Worm (Caenorhabditis elegans) whole organism, young adult: ENCODE measurements around the gene lrx-1.

Experiments used
- B0336.3 ChIP-seq: fragments of 200-800 bp; sonication (Bioruptor generic); IDR thresholded peaks from 2 replicates; pipeline ENCODE4 v1.3.6; 2022; ENCODE audit warnings: missing genetic modification characterization, missing compliant biosample characterization
- C06A6.2 ChIP-seq: fragments of 200-800 bp; sonication (Bioruptor generic); conservative IDR thresholded peaks from 2 replicates; pipeline ENCODE4 v1.3.6; 2022; ENCODE audit warnings: missing genetic modification characterization, missing compliant biosample characterization
- C17E4.6 ChIP-seq: fragments of 200-800 bp; sonication (Bioruptor generic); IDR thresholded peaks from 2 replicates; pipeline ENCODE4 v1.3.6; 2022; ENCODE audit warnings: missing genetic modification reagents, missing genetic modification characterization, missing compliant biosample characterization
- D2030.7 ChIP-seq: fragments of 200-800 bp; sonication (Bioruptor generic); IDR thresholded peaks from 2 replicates; pipeline ENCODE4 v1.3.6; 2022; ENCODE audit warnings: missing genetic modification reagents, missing genetic modification characterization, missing compliant biosample characterization
- F22D6.2 ChIP-seq: sonication (generic microtip); optimal IDR thresholded peaks from 2 replicates; lab custom pipeline; 2016; ENCODE audit warnings: mild to moderate bottlenecking, missing genetic modification characterization, missing compliant biosample characterization
- F37B4.10 ChIP-seq: fragments of 200-800 bp; sonication (Bioruptor generic); IDR thresholded peaks from 2 replicates; pipeline ENCODE4 v1.3.6; 2022; ENCODE audit warnings: missing genetic modification characterization, missing compliant biosample characterization
- F39B2.1 ChIP-seq: fragments of 200-800 bp; sonication (Bioruptor generic); IDR thresholded peaks from 2 replicates; pipeline ENCODE4 v1.3.6; 2022; ENCODE audit warnings: missing genetic modification reagents, missing genetic modification characterization, missing compliant biosample characterization
- F49E8.2 ChIP-seq: sonication (generic microtip); optimal IDR thresholded peaks from 3 replicates; lab custom pipeline; 2017; ENCODE audit warnings: missing genetic modification characterization, mild to moderate bottlenecking, missing compliant biosample characterization, antibody characterized with exemption, moderate library complexity; ENCODE audit not compliant: insufficient read depth
- K11D2.4 ChIP-seq: fragments of 200-800 bp; sonication (Bioruptor generic); IDR thresholded peaks from 2 replicates; pipeline ENCODE4 v1.3.6; 2022; ENCODE audit warnings: missing genetic modification reagents, missing genetic modification characterization, missing compliant biosample characterization
- Y53F4B.3 ChIP-seq: fragments of 200-800 bp; sonication (Bioruptor generic); IDR thresholded peaks from 2 replicates; pipeline ENCODE4 v1.3.6; 2022; ENCODE audit warnings: missing genetic modification reagents, missing genetic modification characterization, missing compliant biosample characterization
- Y53G8AR.9 ChIP-seq: fragments of 200-800 bp; sonication (Bioruptor generic); conservative IDR thresholded peaks from 2 replicates; pipeline ENCODE4 v1.3.6; 2022; ENCODE audit warnings: missing genetic modification reagents, missing genetic modification characterization, missing compliant biosample characterization
- Y56A3A.18 ChIP-seq: fragments of 200-800 bp; sonication (Bioruptor generic); IDR thresholded peaks from 2 replicates; pipeline ENCODE4 v1.3.6; 2022; ENCODE audit warnings: missing genetic modification reagents, missing genetic modification characterization, missing compliant biosample characterization
- Y79H2A.3 ChIP-seq: fragments of 200-800 bp; sonication (Bioruptor generic); conservative IDR thresholded peaks from 2 replicates; pipeline ENCODE4 v1.3.6; 2022; ENCODE audit warnings: missing genetic modification reagents, missing genetic modification characterization, missing compliant biosample characterization
- attf-3 ChIP-seq: fragments of 200-800 bp; sonication (Bioruptor generic); conservative IDR thresholded peaks from 2 replicates; pipeline ENCODE4 v1.3.6; 2022; ENCODE audit warnings: missing genetic modification reagents, missing genetic modification characterization, missing compliant biosample characterization
- attf-5 ChIP-seq: fragments of 200-800 bp; sonication (Bioruptor generic); optimal IDR thresholded peaks from 2 replicates; lab custom pipeline; 2018; ENCODE audit warnings: mild to moderate bottlenecking, missing genetic modification characterization, missing compliant biosample characterization
- bed-1 ChIP-seq: fragments of 200-800 bp; sonication (Bioruptor generic); IDR thresholded peaks from 2 replicates; pipeline ENCODE4 v1.3.6; 2022; ENCODE audit warnings: missing genetic modification reagents, missing genetic modification characterization, missing compliant biosample characterization
- ceh-100 ChIP-seq: fragments of 200-800 bp; sonication (Bioruptor generic); IDR thresholded peaks from 2 replicates; pipeline ENCODE4 v1.3.6; 2022; ENCODE audit warnings: missing genetic modification reagents, missing genetic modification characterization, missing compliant biosample characterization
- ceh-27 ChIP-seq: fragments of 200-800 bp; sonication (Bioruptor generic); optimal IDR thresholded peaks from 2 replicates; lab custom pipeline; 2018; ENCODE audit warnings: mild to moderate bottlenecking, missing genetic modification characterization, moderate library complexity, missing compliant biosample characterization
- ceh-40 ChIP-seq: fragments of 200-800 bp; sonication (Bioruptor generic); IDR thresholded peaks from 2 replicates; pipeline ENCODE4 v1.3.6; 2022; ENCODE audit warnings: missing genetic modification characterization, missing compliant biosample characterization
- die-1 ChIP-seq: sonication (generic microtip); optimal IDR thresholded peaks from 2 replicates; lab custom pipeline; 2016; ENCODE audit warnings: missing genotype, mild to moderate bottlenecking, missing genetic modification characterization, missing compliant biosample characterization
- dpl-1 ChIP-seq: fragments of 150-350 bp; optimal IDR thresholded peaks from 2 replicates; lab custom pipeline; 2014; ENCODE audit warnings: missing biosample characterization, missing genetic modification reagents, missing genetic modification characterization
- fkh-3 ChIP-seq: sonication (generic microtip); optimal IDR thresholded peaks from 2 replicates; lab custom pipeline; 2016; ENCODE audit warnings: mild to moderate bottlenecking, missing genetic modification characterization, missing compliant biosample characterization
- him-1 ChIP-seq: sonication (generic microtip); optimal IDR thresholded peaks from 2 replicates; lab custom pipeline; 2016; ENCODE audit warnings: missing genotype, missing genetic modification reagents, missing genetic modification characterization, missing compliant biosample characterization
- hmg-1.2 ChIP-seq: fragments of 200-800 bp; sonication (Bioruptor generic); IDR thresholded peaks from 2 replicates; pipeline ENCODE4 v1.3.6; 2022; ENCODE audit warnings: missing genetic modification reagents, missing genetic modification characterization, missing compliant biosample characterization
- hmg-20 ChIP-seq: fragments of 200-800 bp; sonication (Bioruptor generic); IDR thresholded peaks from 2 replicates; pipeline ENCODE4 v1.3.6; 2022; ENCODE audit warnings: missing genetic modification reagents, missing genetic modification characterization, missing compliant biosample characterization
- lag-1 ChIP-seq: fragments of 200-800 bp; sonication (Bioruptor generic); IDR thresholded peaks from 2 replicates; pipeline ENCODE4 v1.3.6; 2022; ENCODE audit warnings: missing genetic modification reagents, missing genetic modification characterization, missing compliant biosample characterization
- let-526 ChIP-seq: fragments of 200-800 bp; sonication (Bioruptor generic); IDR thresholded peaks from 2 replicates; pipeline ENCODE4 v1.3.6; 2022; ENCODE audit warnings: missing genetic modification reagents, missing genetic modification characterization, missing compliant biosample characterization
- let-607 ChIP-seq, 2 experiments: fragments of 200-800 bp in 1 of 2; sonication (Bioruptor generic) in 1 of 2; sonication (generic microtip) in 1 of 2; optimal IDR thresholded peaks; 2 replicates each; lab custom pipeline; 2016 to 2018; ENCODE audit warnings: mild to moderate bottlenecking in 2 of 2, missing compliant biosample characterization in 2 of 2, missing genetic modification characterization in 2 of 2, moderate library complexity in 2 of 2, missing genotype in 1 of 2
- lin-40 ChIP-seq: sonication (generic microtip); optimal IDR thresholded peaks from 2 replicates; lab custom pipeline; 2016; ENCODE audit warnings: missing genetic modification characterization, mild to moderate bottlenecking, missing compliant biosample characterization, missing genotype, missing genetic modification reagents
- lin-54 ChIP-seq: fragments of 200-800 bp; sonication (Bioruptor generic); optimal IDR thresholded peaks from 2 replicates; lab custom pipeline; 2018; ENCODE audit warnings: mild to moderate bottlenecking, missing genetic modification characterization, missing compliant biosample characterization
- lir-1 ChIP-seq: fragments of 200-800 bp; sonication (Bioruptor generic); conservative IDR thresholded peaks from 2 replicates; pipeline ENCODE4 v1.3.6; 2022; ENCODE audit warnings: missing genetic modification reagents, missing genetic modification characterization, missing compliant biosample characterization
- lsl-1 ChIP-seq: fragments of 200-800 bp; sonication (Bioruptor generic); optimal IDR thresholded peaks from 2 replicates; lab custom pipeline; 2018; ENCODE audit warnings: mild to moderate bottlenecking, missing genetic modification characterization, moderate library complexity, missing compliant biosample characterization
- nfya-1 ChIP-seq: sonication (generic microtip); optimal IDR thresholded peaks from 2 replicates; lab custom pipeline; 2017; ENCODE audit warnings: antibody characterized with exemption, missing compliant biosample characterization, missing genetic modification characterization, borderline replicate concordance; ENCODE audit not compliant: insufficient read depth
- nfya-2 ChIP-seq: fragments of 200-800 bp; sonication (Bioruptor generic); IDR thresholded peaks from 2 replicates; pipeline ENCODE4 v1.3.6; 2022; ENCODE audit warnings: missing genetic modification reagents, missing genetic modification characterization, missing compliant biosample characterization
- nhr-27 ChIP-seq: fragments of 200-800 bp; sonication (Bioruptor generic); optimal IDR thresholded peaks from 2 replicates; lab custom pipeline; 2018; ENCODE audit warnings: mild to moderate bottlenecking, missing genetic modification characterization, moderate library complexity, missing compliant biosample characterization
- nhr-80 ChIP-seq: sonication (generic microtip); optimal IDR thresholded peaks from 2 replicates; lab custom pipeline; 2016; ENCODE audit warnings: missing genetic modification characterization, missing compliant biosample characterization
- rcor-1 ChIP-seq: fragments of 200-800 bp; sonication (Bioruptor generic); IDR thresholded peaks from 2 replicates; pipeline ENCODE4 v1.3.6; 2022; ENCODE audit warnings: missing genetic modification reagents, missing genetic modification characterization, missing compliant biosample characterization
- rec-8 ChIP-seq, 2 experiments: sonication (generic microtip); optimal IDR thresholded peaks; 2 replicates each; lab custom pipeline; 2016; ENCODE audit warnings: mild to moderate bottlenecking in 2 of 2, missing genetic modification characterization in 2 of 2, missing genetic modification reagents in 2 of 2, missing genotype in 2 of 2, missing biosample characterization in 1 of 2, missing compliant biosample characterization in 1 of 2, moderate library complexity in 1 of 2
- sea-2 ChIP-seq: fragments of 200-800 bp; sonication (Bioruptor generic); IDR thresholded peaks from 2 replicates; pipeline ENCODE4 v1.3.6; 2022; ENCODE audit warnings: missing genetic modification characterization, missing compliant biosample characterization
- snpc-1.1 ChIP-seq: sonication (generic microtip); optimal IDR thresholded peaks from 2 replicates; lab custom pipeline; 2017; ENCODE audit warnings: missing genetic modification characterization, mild to moderate bottlenecking, missing compliant biosample characterization, antibody characterized with exemption, moderate library complexity, missing genotype, missing genetic modification reagents; ENCODE audit not compliant: insufficient read depth
- snpc-3.4 ChIP-seq: sonication (generic microtip); optimal IDR thresholded peaks from 2 replicates; lab custom pipeline; 2017; ENCODE audit warnings: missing genetic modification characterization, mild to moderate bottlenecking, missing compliant biosample characterization, antibody characterized with exemption, moderate library complexity, missing genotype, missing genetic modification reagents
- snpc-4 ChIP-seq, 5 experiments: fragments of 150-350 bp in 1 of 5; sonication (generic microtip) in 4 of 5; optimal IDR thresholded peaks; 2 replicates each; lab custom pipeline; 2014 to 2018; ENCODE audit warnings: missing genetic modification characterization in 5 of 5, missing biosample characterization in 3 of 5, antibody characterized with exemption in 2 of 5, mild to moderate bottlenecking in 2 of 5, missing compliant biosample characterization in 2 of 5, missing genotype in 2 of 5, moderate library complexity in 2 of 5, missing genetic modification reagents in 1 of 5
- xnd-1 ChIP-seq: sonication (generic microtip); optimal IDR thresholded peaks from 2 replicates; lab custom pipeline; 2016; ENCODE audit warnings: missing genotype, missing genetic modification reagents, missing genetic modification characterization, missing compliant biosample characterization
- ztf-18 ChIP-seq: sonication (generic microtip); optimal IDR thresholded peaks from 2 replicates; lab custom pipeline; 2016; ENCODE audit warnings: missing genotype, mild to moderate bottlenecking, missing genetic modification characterization, missing compliant biosample characterization
- ztf-22 ChIP-seq: fragments of 200-800 bp; sonication (Bioruptor generic); optimal IDR thresholded peaks from 2 replicates; lab custom pipeline; 2018; ENCODE audit warnings: mild to moderate bottlenecking, missing genetic modification characterization, moderate library complexity, missing compliant biosample characterization
- ztf-26 ChIP-seq: sonication (generic microtip); optimal IDR thresholded peaks from 2 replicates; lab custom pipeline; 2017; ENCODE audit warnings: missing genetic modification characterization, missing compliant biosample characterization
- ztf-28 ChIP-seq: fragments of 200-800 bp; sonication (Bioruptor generic); IDR thresholded peaks from 2 replicates; pipeline ENCODE4 v1.3.6; 2022; ENCODE audit warnings: missing genetic modification reagents, missing genetic modification characterization, missing compliant biosample characterization

The lrx-1 gene

DNA sequence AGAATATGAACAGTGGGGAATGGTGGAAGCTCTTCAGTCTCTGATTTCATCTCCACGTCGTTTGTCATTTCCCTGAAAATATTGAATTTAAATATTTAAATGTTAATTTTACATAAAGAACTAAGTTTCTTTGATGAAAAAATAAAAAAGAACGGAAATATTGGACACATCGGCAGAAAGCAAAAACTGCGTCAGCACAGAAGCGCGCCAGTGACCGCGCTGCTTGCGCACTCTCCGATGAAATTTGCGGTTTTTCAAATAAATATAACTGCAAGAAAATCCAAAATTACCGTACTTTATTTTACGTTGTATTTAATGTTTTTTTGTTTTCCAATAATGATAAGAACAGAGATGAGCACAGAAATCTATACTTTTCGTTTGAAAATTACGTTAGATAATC is 39.2 kb downstream of the lrx-1 start, which contains the start of the genes srpa-68 and srh-16 (continued):
- TF ChIP-seq hmg-1.2 (GFP tag; lab: Robert Waterston, UW) (peak; percentile 65), lir-1 (GFP tag; lab: Robert Waterston, UW) (0 out of 2 replicates have a peak, but pooled peaks have one; percentile 41), F37B4.10 (GFP tag; lab: Robert Waterston, UW) (no peak), let-607 (tag; optimal IDR thresholded peaks at IDR 0.05; lab: Kevin White, UChicago) (peak; percentile 82 to 94), ztf-22 (GFP tag; lab: Kevin White, UChicago) (no peak), rec-8 (tag; optimal IDR thresholded peaks at IDR 0.05; lab: Kevin White, UChicago) (peak in 1 of 2 experiments; percentile 30), F39B2.1 (GFP tag; lab: Robert Waterston, UW) (0 out of 2 replicates have a peak, but pooled peaks have one; percentile 78), die-1 (peak; percentile 23), C06A6.2 (GFP tag; lab: Robert Waterston, UW) (peak; percentile 72), lin-54 (GFP tag; lab: Kevin White, UChicago) (peak; percentile 97), ztf-26 (tag; lab: Kevin White, UChicago) (peak; percentile 59), ztf-28 (GFP tag; lab: Robert Waterston, UW) (no peak), dpl-1 (GFP tag; lab: Kevin White, UChicago) (peak; percentile 90), F22D6.2 (tag; lab: Kevin White, UChicago) (peak; percentile 50), nhr-27 (tag; lab: Kevin White, UChicago) (no peak), attf-3 (peak; percentile 80), lin-40 (tag; lab: Kevin White, UChicago) (peak; percentile 88), lag-1 (no peak), Y53F4B.3 (GFP tag; lab: Robert Waterston, UW) (0 out of 2 replicates have a peak, but pooled peaks have one; percentile 25), Y56A3A.18 (GFP tag; lab: Robert Waterston, UW) (peak; percentile 93), nfya-1 (tag; lab: Kevin White, UChicago) (no peak), attf-5 (GFP tag; lab: Kevin White, UChicago) (peak; percentile 73), him-1 (tag; lab: Kevin White, UChicago) (peak; percentile 73), D2030.7 (GFP tag; lab: Robert Waterston, UW) (peak; percentile 52; the same call in 1 of the 2 replicates), snpc-1.1 (tag; lab: Kevin White, UChicago) (peak; percentile 52), C17E4.6 (GFP tag; lab: Robert Waterston, UW) (peak; percentile 74; the same call in 1 of the 2 replicates), Y53G8AR.9 (GFP tag; lab: Robert Waterston, UW) (peak; percentile 94), rcor-1 (peak; percentile 89), F49E8.2 (tag; lab: Kevin White, UChicago) (peak; percentile 20), xnd-1 (peak; percentile 59), K11D2.4 (GFP tag; lab: Robert Waterston, UW) (peak; percentile 74; the same call in 1 of the 2 replicates), bed-1 (GFP tag; lab: Robert Waterston, UW) (no peak), nhr-80 (peak; percentile 53), ztf-18 (tag; lab: Kevin White, UChicago) (peak; percentile 99), lsl-1 (GFP tag; lab: Kevin White, UChicago) (peak; percentile 68), ceh-100 (GFP tag; lab: Robert Waterston, UW) (peak; percentile 66), sea-2 (GFP tag; lab: Robert Waterston, UW) (no peak), fkh-3 (no peak), ceh-40 (GFP tag; lab: Robert Waterston, UW) (no peak), let-526 (GFP tag; lab: Robert Waterston, UW) (no peak), Y79H2A.3 (no peak), snpc-4 (GFP tag; optimal IDR thresholded peaks at IDR 0.05; lab: Kevin White, UChicago) (peak; percentile 60), snpc-4 (tag; optimal IDR thresholded peaks at IDR 0.05; lab: Kevin White, UChicago) (peak; percentile 48 to 75 (median 64)), ceh-27 (GFP tag; lab: Kevin White, UChicago) (peak; percentile 50), hmg-20 (peak; percentile 87), B0336.3 (GFP tag; lab: Robert Waterston, UW) (peak; percentile 78), nfya-2 (GFP tag; lab: Robert Waterston, UW) (no peak), snpc-3.4 (tag; lab: Kevin White, UChicago) (peak; percentile 70)
- TF ChIP-seq, all 124 proteins: peak for 61
